Fruit fly (Drosophila melanogaster) S2 (cell line): ENCODE results near the gene CG17197.

Source experiments
- CG8478 ChIP-seq: fragments of >200 bp; optimal IDR thresholded peaks from 2 replicates; lab custom pipeline; 2018
- CTCF ChIP-seq, 2 experiments: fragments of >200 bp; optimal IDR thresholded peaks; 2 replicates each; lab custom pipeline; 2018

dm6 chr3R:25755864-25756507 lies 19.2 kb downstream of the CG17197 start:
- no peak for TF ChIP-seq CTCF (optimal IDR thresholded peaks at IDR 0.05; lab: Kevin White, UChicago)
- TF ChIP-seq CG8478 (lab: Kevin White, UChicago), result no peak
